Worm (Caenorhabditis elegans) whole organism, L2 larva: ENCODE measurements around the gene lin-18.
A peak's percentile ranks its signal among the peaks of the same experiment; 100 is the strongest.

Experiments used
- C34F6.9 ChIP-seq: fragments of 150-350 bp; optimal IDR thresholded peaks from 2 replicates; lab custom pipeline; 2014; ENCODE audit warnings: missing biosample characterization, missing genetic modification characterization
- F13H6.1 ChIP-seq: sonication (generic microtip); optimal IDR thresholded peaks from 2 replicates; lab custom pipeline; 2016; ENCODE audit warnings: missing genetic modification characterization, missing compliant biosample characterization
- R02D3.7 ChIP-seq: fragments of 150-350 bp; optimal IDR thresholded peaks from 2 replicates; lab custom pipeline; 2014; ENCODE audit warnings: missing biosample characterization, missing genetic modification characterization
- alr-1 ChIP-seq: fragments of 150-350 bp; optimal IDR thresholded peaks from 2 replicates; lab custom pipeline; 2014; ENCODE audit warnings: missing biosample characterization, missing genetic modification characterization
- aly-2 ChIP-seq: fragments of 150-350 bp; optimal IDR thresholded peaks from 2 replicates; lab custom pipeline; 2014; ENCODE audit warnings: missing biosample characterization, missing genetic modification characterization
- ama-1 ChIP-seq: fragments of 150-350 bp; optimal IDR thresholded peaks from 2 replicates; lab custom pipeline; 2018; ENCODE audit warnings: inconsistent platforms
- blmp-1 ChIP-seq: sonication (generic microtip); optimal IDR thresholded peaks from 2 replicates; lab custom pipeline; 2017; ENCODE audit warnings: missing genetic modification characterization, mild to moderate bottlenecking, missing compliant biosample characterization, antibody characterized with exemption, moderate library complexity; ENCODE audit not compliant: insufficient read depth
- ceh-16 ChIP-seq: fragments of 150-350 bp; optimal IDR thresholded peaks from 2 replicates; lab custom pipeline; 2014; ENCODE audit warnings: missing biosample characterization, missing genetic modification characterization
- ceh-82 ChIP-seq: fragments of 150-350 bp; optimal IDR thresholded peaks from 2 replicates; lab custom pipeline; 2014; ENCODE audit warnings: missing biosample characterization, missing genetic modification characterization
- crh-2 ChIP-seq: sonication (generic microtip); optimal IDR thresholded peaks from 2 replicates; lab custom pipeline; 2017; ENCODE audit warnings: missing biosample characterization, missing genetic modification characterization
- dmd-4 ChIP-seq: sonication (generic microtip); optimal IDR thresholded peaks from 2 replicates; lab custom pipeline; 2017; ENCODE audit warnings: missing biosample characterization, missing genetic modification characterization
- egl-27 ChIP-seq: sonication (generic microtip); optimal IDR thresholded peaks from 3 replicates; lab custom pipeline; 2017; ENCODE audit warnings: missing biosample characterization, missing genetic modification reagents, missing genetic modification characterization
- fos-1 ChIP-seq: fragments of 150-350 bp; optimal IDR thresholded peaks from 2 replicates; lab custom pipeline; 2014; ENCODE audit warnings: missing biosample characterization, missing genetic modification characterization
- gmeb-1 ChIP-seq: fragments of 150-350 bp; optimal IDR thresholded peaks from 2 replicates; lab custom pipeline; 2014; ENCODE audit warnings: missing biosample characterization, missing genetic modification characterization
- lin-11 ChIP-seq: fragments of 150-350 bp; sonication (generic microtip); optimal IDR thresholded peaks from 2 replicates; lab custom pipeline; 2014; ENCODE audit warnings: missing biosample characterization, missing genetic modification characterization, inconsistent platforms, mixed read lengths
- lin-13 ChIP-seq: fragments of 150-350 bp; optimal IDR thresholded peaks from 2 replicates; lab custom pipeline; 2014; ENCODE audit warnings: missing biosample characterization, missing genetic modification reagents, missing genetic modification characterization
- lin-39 ChIP-seq: fragments of 150-350 bp; optimal IDR thresholded peaks from 2 replicates; lab custom pipeline; 2014; ENCODE audit warnings: missing biosample characterization, missing genetic modification reagents, missing genetic modification characterization
- lsy-2 ChIP-seq, 2 experiments: fragments of 150-350 bp in 1 of 2; sonication (generic microtip) in 1 of 2; optimal IDR thresholded peaks; 2 replicates each; lab custom pipeline; 2014 to 2017; ENCODE audit warnings: missing biosample characterization in 2 of 2, missing genetic modification characterization in 2 of 2
- mab-5 ChIP-seq: fragments of 150-350 bp; optimal IDR thresholded peaks from 2 replicates; lab custom pipeline; 2014; ENCODE audit warnings: missing biosample characterization, missing genetic modification characterization
- mdl-1 ChIP-seq, 2 experiments: fragments of 150-350 bp in 1 of 2; sonication (generic microtip) in 1 of 2; optimal IDR thresholded peaks; 2 replicates each; lab custom pipeline; 2017; ENCODE audit warnings: missing biosample characterization in 2 of 2, missing genetic modification characterization in 2 of 2
- nhr-11 ChIP-seq: fragments of 150-350 bp; optimal IDR thresholded peaks from 2 replicates; lab custom pipeline; 2014; ENCODE audit warnings: missing biosample characterization, missing genetic modification characterization
- nhr-12 ChIP-seq: fragments of 150-350 bp; optimal IDR thresholded peaks from 2 replicates; lab custom pipeline; 2014; ENCODE audit warnings: missing biosample characterization, missing genetic modification characterization
- nhr-129 ChIP-seq: fragments of 150-350 bp; optimal IDR thresholded peaks from 2 replicates; lab custom pipeline; 2014; ENCODE audit warnings: missing biosample characterization, missing genetic modification characterization
- nhr-21 ChIP-seq: fragments of 150-350 bp; optimal IDR thresholded peaks from 2 replicates; lab custom pipeline; 2014; ENCODE audit warnings: missing biosample characterization, missing genetic modification characterization
- nhr-23 ChIP-seq: fragments of 150-350 bp; optimal IDR thresholded peaks from 2 replicates; lab custom pipeline; 2014; ENCODE audit warnings: missing biosample characterization, missing genetic modification reagents, missing genetic modification characterization
- nhr-6 ChIP-seq: fragments of 150-350 bp; optimal IDR thresholded peaks from 2 replicates; lab custom pipeline; 2014; ENCODE audit warnings: missing biosample characterization, missing genetic modification characterization
- sem-4 ChIP-seq: fragments of 150-350 bp; optimal IDR thresholded peaks from 2 replicates; lab custom pipeline; 2014; ENCODE audit warnings: missing biosample characterization, missing genetic modification reagents, missing genetic modification characterization
- sma-3 ChIP-seq: sonication (generic microtip); optimal IDR thresholded peaks from 2 replicates; lab custom pipeline; 2016; ENCODE audit warnings: missing genetic modification reagents, missing genetic modification characterization, missing compliant biosample characterization
- sma-9 ChIP-seq, 2 experiments: fragments of 150-350 bp in 1 of 2; sonication (generic microtip) in 1 of 2; optimal IDR thresholded peaks; 2 replicates each; lab custom pipeline; 2014 to 2016; ENCODE audit warnings: missing genetic modification characterization in 2 of 2, mild to moderate bottlenecking in 1 of 2, missing biosample characterization in 1 of 2, missing compliant biosample characterization in 1 of 2, missing genetic modification reagents in 1 of 2, moderate library complexity in 1 of 2
- snpc-4 ChIP-seq: fragments of 150-350 bp; optimal IDR thresholded peaks from 2 replicates; lab custom pipeline; 2014; ENCODE audit warnings: missing biosample characterization, missing genetic modification characterization
- unc-39 ChIP-seq: fragments of 150-350 bp; optimal IDR thresholded peaks from 2 replicates; lab custom pipeline; 2014; ENCODE audit warnings: missing biosample characterization, missing genetic modification characterization
- unc-55 ChIP-seq: fragments of 150-350 bp; sonication (generic microtip); optimal IDR thresholded peaks from 3 replicates; lab custom pipeline; 2014; ENCODE audit warnings: missing biosample characterization, missing genetic modification reagents, missing genetic modification characterization
- zag-1 ChIP-seq: fragments of 150-350 bp; optimal IDR thresholded peaks from 2 replicates; lab custom pipeline; 2014; ENCODE audit warnings: missing biosample characterization, missing genetic modification characterization
- ztf-1 ChIP-seq: fragments of 200-800 bp; sonication (Bioruptor generic); conservative IDR thresholded peaks from 2 replicates; pipeline ENCODE4 v1.3.6; 2022; ENCODE audit warnings: missing genetic modification characterization, missing compliant biosample characterization
- ztf-11 ChIP-seq: sonication (generic microtip); optimal IDR thresholded peaks from 2 replicates; lab custom pipeline; 2017; ENCODE audit warnings: missing biosample characterization, missing genetic modification characterization
- ztf-4 ChIP-seq: fragments of 150-350 bp; optimal IDR thresholded peaks from 2 replicates; lab custom pipeline; 2014; ENCODE audit warnings: missing biosample characterization, missing genetic modification characterization

Gene lin-18

DNA sequence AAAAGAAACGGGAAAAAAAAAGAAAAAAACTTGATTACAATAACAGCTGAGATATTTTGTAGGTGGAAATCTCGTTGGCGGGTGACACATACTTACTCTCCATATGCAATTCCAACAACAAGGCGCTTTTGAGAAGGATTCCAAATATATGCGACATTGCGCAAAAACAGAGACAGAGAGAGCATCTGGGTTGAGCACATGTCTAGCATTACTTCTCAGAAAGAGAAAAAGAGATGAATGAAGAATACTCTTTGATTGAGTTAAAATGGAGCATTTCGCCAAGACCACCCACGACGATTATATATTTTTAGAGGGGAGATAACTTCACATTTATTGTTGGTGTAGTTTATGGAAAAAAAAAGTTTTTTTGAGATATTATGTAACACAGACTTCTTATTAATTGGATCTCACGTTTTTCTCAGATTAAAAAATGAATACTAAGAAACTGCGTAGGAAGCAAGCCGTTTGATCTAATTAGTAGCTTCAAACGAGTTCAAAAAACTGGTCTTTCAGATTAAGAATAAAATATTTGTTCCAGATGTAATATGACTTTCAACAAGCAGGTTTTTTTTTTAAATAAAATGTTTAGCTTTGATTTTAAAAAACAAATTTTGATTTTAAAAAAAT is 13.3 kb upstream of the lin-18 start:
- TF ChIP-seq sem-4 (tag; lab: Kevin White, UChicago) (no peak), unc-39 (tag; lab: Kevin White, UChicago) (no peak), blmp-1 (tag; lab: Kevin White, UChicago) (no peak), ceh-82 (tag; lab: Kevin White, UChicago) (no peak), crh-2 (tag; lab: Kevin White, UChicago) (peak; percentile 10), egl-27 (tag; lab: Kevin White, UChicago) (no peak), C34F6.9 (tag; lab: Kevin White, UChicago) (peak; percentile 11), ztf-11 (tag; lab: Kevin White, UChicago) (no peak), lsy-2 (tag; optimal IDR thresholded peaks at IDR 0.05; lab: Kevin White, UChicago) (peak in 1 of 2 experiments; percentile 29), nhr-129 (tag; lab: Kevin White, UChicago) (peak; percentile 15), gmeb-1 (tag; lab: Kevin White, UChicago) (no peak), nhr-6 (tag; lab: Kevin White, UChicago) (no peak), alr-1 (tag; lab: Kevin White, UChicago) (no peak), nhr-12 (no peak), sma-9 (GFP tag; optimal IDR thresholded peaks at IDR 0.05; lab: Kevin White, UChicago) (peak; percentile 2), sma-9 (tag; optimal IDR thresholded peaks at IDR 0.05; lab: Kevin White, UChicago) (no peak)
- TF ChIP-seq, all 48 proteins: peak for 5

DNA sequence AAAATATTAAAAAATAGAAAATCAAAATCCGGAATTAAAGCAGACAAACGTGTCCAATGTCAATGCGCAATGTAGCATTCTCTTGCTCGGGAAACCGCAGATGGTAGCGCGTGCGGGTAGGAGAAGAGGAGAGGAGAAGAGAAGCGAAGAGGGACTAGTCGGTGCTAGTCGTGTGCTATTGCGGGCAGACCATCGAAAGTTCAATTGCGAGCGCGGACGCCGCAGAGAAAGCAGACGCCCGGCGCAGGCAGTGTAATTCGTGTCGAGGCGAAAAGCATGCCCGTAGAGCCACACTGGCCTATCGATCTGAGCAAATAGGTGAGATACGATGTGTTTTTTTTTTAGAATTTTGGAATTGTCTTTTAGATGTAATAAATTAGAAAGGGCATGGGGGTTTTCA is 12.7 kb upstream of the lin-18 start:
- TF ChIP-seq lin-11 (tag; lab: Kevin White, UChicago): peak; percentile 35
- peak; percentile 31 for TF ChIP-seq crh-2 (tag; lab: Kevin White, UChicago)
- TF ChIP-seq zag-1 (tag; lab: Kevin White, UChicago): peak; percentile 32
- peak; percentile 29 for TF ChIP-seq mab-5 (tag; lab: Kevin White, UChicago)
- peak in 1 of 2 experiments; percentile 21 for TF ChIP-seq mdl-1 (tag; optimal IDR thresholded peaks at IDR 0.05; lab: Kevin White, UChicago)
- no peak for TF ChIP-seq aly-2 (tag; lab: Kevin White, UChicago)
- TF ChIP-seq ceh-82 (tag; lab: Kevin White, UChicago): no peak
- peak; percentile 3 for TF ChIP-seq sem-4 (tag; lab: Kevin White, UChicago)
- TF ChIP-seq unc-55 (GFP tag; lab: Kevin White, UChicago): peak; percentile 34
- TF ChIP-seq blmp-1 (tag; lab: Kevin White, UChicago): no peak
- TF ChIP-seq snpc-4 (tag; lab: Kevin White, UChicago): no peak
- peak; percentile 43 for TF ChIP-seq C34F6.9 (tag; lab: Kevin White, UChicago)
- TF ChIP-seq F13H6.1: peak; percentile 75
- no peak for TF ChIP-seq ztf-4 (tag; lab: Kevin White, UChicago)
- TF ChIP-seq ama-1 (lab: Kevin White, UChicago): no peak
- peak; percentile 70 for TF ChIP-seq nhr-129 (tag; lab: Kevin White, UChicago)
- peak in 1 of 2 experiments; percentile 12 for TF ChIP-seq lsy-2 (tag; optimal IDR thresholded peaks at IDR 0.05; lab: Kevin White, UChicago)
- peak; percentile 47 for TF ChIP-seq sma-9 (GFP tag; optimal IDR thresholded peaks at IDR 0.05; lab: Kevin White, UChicago)
- TF ChIP-seq sma-9 (tag; optimal IDR thresholded peaks at IDR 0.05; lab: Kevin White, UChicago): no peak
- TF ChIP-seq, all 48 proteins: peak for 12

DNA sequence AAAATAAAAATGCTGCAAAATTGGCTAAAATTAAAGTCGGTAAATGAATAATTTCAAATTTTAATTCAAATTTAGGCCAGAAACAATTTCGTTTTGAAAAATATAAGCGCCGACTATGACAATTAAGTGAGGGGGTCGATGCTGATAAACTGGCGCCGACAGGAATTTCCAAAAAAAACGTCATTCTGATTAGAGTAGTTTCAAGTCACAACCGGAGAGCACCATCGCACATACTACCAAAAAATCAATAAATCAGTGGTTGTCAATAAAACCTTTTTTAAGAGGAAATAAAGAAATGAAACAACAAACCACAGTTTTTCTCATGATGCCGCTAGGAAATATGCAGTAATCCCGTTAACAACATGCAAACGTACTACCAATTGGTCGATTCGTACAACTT is 9.3 kb upstream of the lin-18 start:
- TF ChIP-seq nhr-23 (tag; lab: Kevin White, UChicago) (no peak), fos-1 (tag; lab: Kevin White, UChicago) (peak; percentile 49), zag-1 (tag; lab: Kevin White, UChicago) (no peak)

DNA sequence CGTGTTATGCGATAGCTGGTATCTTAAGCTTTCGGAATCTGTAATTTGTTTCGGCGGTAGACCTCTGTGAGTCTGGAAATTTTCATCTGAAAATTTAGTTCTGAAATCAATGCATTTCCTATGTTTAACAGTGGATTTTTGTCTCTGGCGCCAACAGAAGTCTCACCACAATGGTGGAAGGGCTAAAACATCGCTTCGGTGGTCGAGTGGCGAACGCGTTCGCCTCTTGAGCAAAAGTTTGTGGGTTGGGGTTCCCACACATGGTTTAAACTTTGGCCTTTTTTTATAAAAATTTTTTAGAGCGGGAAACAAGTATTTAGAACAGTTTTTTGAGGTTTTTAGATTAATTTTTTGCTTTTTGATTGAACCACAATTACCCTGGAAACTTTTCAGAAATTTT is 8.6 kb upstream of the lin-18 start:
- TF ChIP-seq nhr-21 (tag; lab: Kevin White, UChicago): no peak
- no peak for TF ChIP-seq sem-4 (tag; lab: Kevin White, UChicago)
- no peak for TF ChIP-seq dmd-4 (tag; lab: Kevin White, UChicago)

DNA sequence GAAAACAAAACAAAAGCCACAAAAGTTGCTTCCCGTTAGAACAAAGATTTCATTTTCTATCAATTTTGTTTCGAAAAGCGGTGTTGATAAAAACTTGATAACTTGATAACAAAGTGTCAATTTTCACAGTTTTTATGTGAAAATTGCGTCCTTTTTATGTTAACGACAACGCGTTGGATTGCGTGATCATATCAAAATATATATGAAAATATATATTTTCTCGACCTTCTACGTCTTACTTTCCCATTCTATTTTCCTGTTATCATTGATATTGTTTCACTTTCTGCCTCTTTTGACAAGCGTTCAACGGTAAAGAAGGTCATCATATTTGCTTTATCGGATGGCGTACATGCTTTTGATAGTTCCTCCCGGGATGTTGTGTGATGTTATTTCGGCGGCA is 5.6 kb upstream of the lin-18 start:
- TF ChIP-seq ztf-1 (GFP tag; lab: Robert Waterston, UW): no peak
- no peak for TF ChIP-seq unc-39 (tag; lab: Kevin White, UChicago)
- no peak for TF ChIP-seq R02D3.7 (tag; lab: Kevin White, UChicago)
- no peak for TF ChIP-seq nhr-6 (tag; lab: Kevin White, UChicago)
- TF ChIP-seq alr-1 (tag; lab: Kevin White, UChicago): no peak
- no peak for TF ChIP-seq snpc-4 (tag; lab: Kevin White, UChicago)
- no peak for TF ChIP-seq zag-1 (tag; lab: Kevin White, UChicago)
- no peak for TF ChIP-seq fos-1 (tag; lab: Kevin White, UChicago)
- TF ChIP-seq ztf-11 (tag; lab: Kevin White, UChicago): no peak
- TF ChIP-seq nhr-11: no peak
- TF ChIP-seq aly-2 (tag; lab: Kevin White, UChicago): no peak
- TF ChIP-seq lin-13: no peak
- no peak for TF ChIP-seq crh-2 (tag; lab: Kevin White, UChicago)
- no peak for TF ChIP-seq lin-39
- TF ChIP-seq ceh-16 (tag; lab: Kevin White, UChicago): no peak
- TF ChIP-seq sma-3 (GFP tag; lab: Kevin White, UChicago): no peak
- TF ChIP-seq, all 48 proteins: peak for 0
